Worm (Caenorhabditis elegans): ENCODE results near the gene T19D12.4.
A peak's percentile ranks its signal among the peaks of the same experiment; 100 is the strongest.

The T19D12.4 gene

DNA sequence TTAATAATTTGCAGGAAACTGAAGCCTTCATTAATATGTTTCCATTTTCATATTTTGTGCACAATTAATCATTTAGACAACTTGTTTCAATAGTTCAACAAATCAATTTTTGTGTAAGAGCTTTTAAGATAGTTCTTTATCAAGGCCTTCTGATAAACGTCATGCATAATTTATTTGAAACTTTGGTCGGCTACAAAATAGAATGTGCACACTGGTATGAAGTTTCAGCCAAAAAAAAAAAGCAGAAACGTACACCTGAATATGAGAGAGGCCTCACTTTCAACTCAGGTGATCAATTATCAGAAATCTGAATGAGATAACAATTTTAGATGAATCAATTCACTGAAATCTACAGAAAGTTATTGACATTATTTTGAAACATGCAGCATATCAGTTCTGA is 16.4 kb upstream of the T19D12.4 start:
- peak; percentile 18 for TF ChIP-seq fos-1 (tag; optimal IDR thresholded peaks at IDR 0.05)
- TF ChIP-seq sem-4 (tag; optimal IDR thresholded peaks at IDR 0.05): no peak
- TF ChIP-seq lin-11 (tag; optimal IDR thresholded peaks at IDR 0.05): no peak
- no peak for TF ChIP-seq nhr-12 (tag; optimal IDR thresholded peaks at IDR 0.05)

DNA sequence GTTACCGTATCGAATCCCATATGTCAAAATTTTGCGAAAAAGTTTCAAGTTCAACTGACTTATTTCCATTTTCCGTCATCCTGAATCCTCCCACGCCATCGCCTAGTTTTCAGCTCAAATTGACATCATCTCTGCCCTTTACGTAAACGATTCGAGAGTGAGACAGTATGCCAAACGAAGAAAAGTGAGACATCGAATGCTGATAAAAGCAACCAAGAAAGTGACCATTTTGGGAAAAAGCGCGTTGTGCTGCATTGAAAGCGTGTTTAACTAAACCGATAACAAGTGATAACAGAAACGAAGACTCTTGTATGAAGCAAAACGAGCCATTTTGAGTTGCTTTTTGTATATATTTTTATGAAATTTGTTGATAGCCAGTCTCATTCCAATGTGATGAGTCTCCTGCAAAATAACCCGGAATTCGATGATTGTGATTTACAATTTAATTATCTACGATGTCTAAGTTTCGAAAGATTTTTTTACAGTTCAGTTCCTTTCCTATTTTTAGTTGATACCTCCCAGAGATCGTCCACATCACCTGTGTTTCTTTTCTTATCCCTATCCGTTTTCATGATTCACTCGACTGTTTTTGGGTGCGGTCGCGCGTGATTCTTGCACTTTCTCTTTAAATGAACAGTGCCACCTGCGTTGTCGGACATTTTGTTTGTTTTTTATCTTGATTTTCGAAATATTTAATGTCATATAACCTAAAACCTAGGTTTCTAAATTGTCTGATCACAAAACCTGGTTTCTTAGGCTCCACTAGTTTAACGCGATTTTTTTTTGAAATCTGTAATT is 15.5 kb upstream of the T19D12.4 start:
- TF ChIP-seq mab-5 (tag; optimal IDR thresholded peaks at IDR 0.05) (no peak), nhr-237 (tag; optimal IDR thresholded peaks at IDR 0.05) (no peak), sma-9 (GFP tag; optimal IDR thresholded peaks at IDR 0.05) (peak; percentile 29), sma-9 (tag; optimal IDR thresholded peaks at IDR 0.05) (no peak), F13H6.1 (tag; optimal IDR thresholded peaks at IDR 0.05) (peak; percentile 67), nhr-23 (tag; optimal IDR thresholded peaks at IDR 0.05) (no peak), mdl-1 (tag; optimal IDR thresholded peaks at IDR 0.05) (no peak), ceh-16 (tag; optimal IDR thresholded peaks at IDR 0.05) (no peak), nhr-12 (tag; optimal IDR thresholded peaks at IDR 0.05) (no peak), gmeb-1 (tag; optimal IDR thresholded peaks at IDR 0.05) (no peak), ztf-4 (tag; optimal IDR thresholded peaks at IDR 0.05) (no peak), Y55F3AM.14 (GFP tag; optimal IDR thresholded peaks at IDR 0.05) (no peak), nhr-129 (tag; optimal IDR thresholded peaks at IDR 0.05) (peak; percentile 12), crh-2 (tag; optimal IDR thresholded peaks at IDR 0.05) (peak; percentile 41), ztf-1 (GFP tag; conservative IDR thresholded peaks at IDR 0.05) (no peak), ama-1 (optimal IDR thresholded peaks at IDR 0.05) (no peak), fos-1 (tag; optimal IDR thresholded peaks at IDR 0.05) (peak; percentile 92), peb-1 (tag; optimal IDR thresholded peaks at IDR 0.05) (no peak), lin-39 (tag; optimal IDR thresholded peaks at IDR 0.05) (no peak)

DNA sequence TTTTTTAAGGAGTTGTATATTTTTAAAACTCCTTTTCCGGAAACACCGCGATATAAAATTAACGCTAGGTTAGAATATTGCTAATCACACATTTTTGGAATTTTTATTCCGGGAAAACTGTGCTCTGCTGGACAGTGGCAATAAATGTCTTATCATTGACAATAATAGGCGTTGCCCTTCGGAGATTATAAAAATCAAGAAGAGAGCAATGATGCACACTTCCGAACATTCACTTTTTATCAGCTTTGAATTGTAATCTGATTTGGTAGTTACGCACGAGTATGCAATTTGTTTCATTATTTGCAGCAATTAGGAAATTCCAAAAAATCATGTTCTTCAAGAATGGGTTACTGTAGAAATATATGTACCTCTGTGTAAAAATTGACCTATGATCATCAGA is 14.8 kb upstream of the T19D12.4 start:
- TF ChIP-seq sma-9 (GFP tag; optimal IDR thresholded peaks at IDR 0.05): peak; percentile 38
- TF ChIP-seq sma-9 (tag; optimal IDR thresholded peaks at IDR 0.05): no peak
- peak; percentile 85 for TF ChIP-seq fos-1 (tag; optimal IDR thresholded peaks at IDR 0.05)
- TF ChIP-seq nhr-129 (tag; optimal IDR thresholded peaks at IDR 0.05): no peak

DNA sequence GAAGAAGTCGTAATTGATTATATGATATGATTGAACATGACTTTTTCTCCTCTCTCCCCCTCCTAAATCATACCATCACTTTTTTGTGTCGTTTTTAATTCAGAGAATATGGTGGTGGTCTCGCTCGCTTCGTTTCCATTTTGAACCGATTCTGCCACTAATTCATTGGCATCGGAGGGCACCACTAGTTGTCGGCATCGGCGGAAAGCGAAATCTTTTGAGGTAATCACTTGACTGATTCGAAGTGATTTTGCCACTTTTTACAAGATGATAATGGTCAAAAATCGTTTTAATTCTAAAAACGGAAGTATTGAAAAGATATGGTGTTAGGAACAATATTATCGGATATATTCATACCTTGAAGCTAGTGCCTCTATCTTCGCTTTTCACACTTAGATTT is 14.1 kb upstream of the T19D12.4 start, which contains the start of gene klf-3:
TSS of gene klf-3 (plus strand) at position 109 of the 400 bp plus-strand sequence.
- TF ChIP-seq dmd-4 (tag; optimal IDR thresholded peaks at IDR 0.05) (no peak), blmp-1 (tag; optimal IDR thresholded peaks at IDR 0.05; ENCODE audit: insufficient read depth) (peak; percentile 1), crh-2 (tag; optimal IDR thresholded peaks at IDR 0.05) (no peak), unc-62 (GFP tag; optimal IDR thresholded peaks at IDR 0.05) (no peak)

DNA sequence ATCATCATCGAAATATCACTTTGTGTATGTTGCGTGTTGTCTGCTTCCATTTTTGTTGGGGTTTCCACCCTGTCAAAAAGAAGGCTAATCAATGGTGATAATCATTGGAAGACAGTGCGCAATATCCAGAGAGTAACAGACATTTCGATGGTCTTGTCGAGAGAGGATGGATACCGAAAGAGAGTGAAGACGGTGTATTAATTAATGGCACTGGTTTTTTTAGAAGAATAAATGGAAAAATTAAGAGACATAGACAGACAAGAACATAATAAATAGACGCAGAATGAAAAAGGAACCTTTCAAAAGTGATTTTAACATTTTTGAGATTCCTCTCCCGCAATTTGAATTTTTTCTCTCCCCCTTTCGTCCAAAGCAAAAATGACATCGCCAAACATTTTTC is 11.9 kb upstream of the T19D12.4 start:
- TF ChIP-seq mab-5 (tag; optimal IDR thresholded peaks at IDR 0.05) (no peak), nhr-21 (tag; optimal IDR thresholded peaks at IDR 0.05) (peak; percentile 6), sma-9 (GFP tag; optimal IDR thresholded peaks at IDR 0.05) (peak; percentile 22), sma-9 (tag; optimal IDR thresholded peaks at IDR 0.05) (no peak), sma-3 (GFP tag; optimal IDR thresholded peaks at IDR 0.05) (peak; percentile 14), blmp-1 (tag; optimal IDR thresholded peaks at IDR 0.05; ENCODE audit: insufficient read depth) (peak; percentile 7), aly-2 (tag; optimal IDR thresholded peaks at IDR 0.05) (no peak), nhr-25 (tag; optimal IDR thresholded peaks at IDR 0.05) (peak; percentile 53)

DNA sequence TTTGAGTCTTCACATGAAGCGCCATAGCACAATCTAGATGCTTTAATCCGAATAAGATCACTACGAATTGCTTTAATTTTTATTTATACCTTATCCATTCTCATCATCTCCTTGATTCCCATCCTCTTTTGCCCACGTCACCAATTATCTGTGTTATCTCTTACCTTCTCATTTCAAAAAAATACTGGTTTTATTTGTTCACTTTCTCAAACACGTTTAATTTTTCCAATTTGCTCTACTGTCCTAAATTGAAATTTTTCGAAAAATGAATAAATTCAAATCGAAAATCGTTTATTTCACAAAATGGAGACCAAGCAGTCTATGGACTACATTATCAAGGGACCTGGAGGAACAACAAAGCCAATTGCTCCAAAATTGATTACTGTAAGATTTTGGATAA is 9.0 kb upstream of the T19D12.4 start, which contains the start of gene F54H5.3:
TSS of gene F54H5.3 (plus strand) at position 301 of the 400 bp plus-strand sequence.
- no peak for TF ChIP-seq nhr-11 (tag; optimal IDR thresholded peaks at IDR 0.05)
- no peak for TF ChIP-seq sma-3 (GFP tag; optimal IDR thresholded peaks at IDR 0.05)

DNA sequence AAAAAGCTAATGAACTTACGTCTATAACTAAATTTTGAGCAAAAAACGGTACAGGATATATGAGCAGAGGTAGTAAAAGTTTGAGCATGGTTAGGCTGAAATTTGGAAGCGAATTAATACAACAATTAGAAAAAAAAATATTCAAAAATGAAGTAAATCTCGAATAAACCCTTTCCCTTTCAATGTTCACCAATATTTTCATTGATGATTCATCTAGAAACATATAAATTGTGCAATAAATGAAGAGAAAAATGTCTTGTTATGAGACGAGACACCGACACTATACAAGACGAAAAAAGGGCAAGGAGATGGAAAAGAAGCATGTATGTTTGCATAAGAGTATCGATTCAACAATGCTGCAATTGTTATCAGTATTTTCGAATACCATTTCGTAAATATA is 5.6 kb upstream of the T19D12.4 start, which contains the start of gene F54H5.14:
TSS of gene F54H5.14 (minus strand) at position 101 of the 400 bp plus-strand sequence.
- no peak for TF ChIP-seq nhr-6 (tag; optimal IDR thresholded peaks at IDR 0.05)
- TF ChIP-seq Y55F3AM.14 (GFP tag; optimal IDR thresholded peaks at IDR 0.05): no peak
- TF ChIP-seq ZK546.5 (tag; optimal IDR thresholded peaks at IDR 0.05): no peak
- TF ChIP-seq lin-11 (tag; optimal IDR thresholded peaks at IDR 0.05): no peak
- no peak for TF ChIP-seq ztf-1 (GFP tag; conservative IDR thresholded peaks at IDR 0.05)
- TF ChIP-seq ceh-16 (tag; optimal IDR thresholded peaks at IDR 0.05): no peak
- no peak for TF ChIP-seq nhr-21 (tag; optimal IDR thresholded peaks at IDR 0.05)
- TF ChIP-seq fos-1 (tag; optimal IDR thresholded peaks at IDR 0.05): peak; percentile 0

All from whole organism, L2 larva.